Fruit fly (Drosophila melanogaster) whole organism, pupa: ENCODE data around the gene Nulp1.
A peak's percentile ranks its signal among the peaks of the same experiment; 100 is the strongest.

Experiments
- CG10348 ChIP-seq: fragments of 200-800 bp; sonication (Bioruptor generic); IDR thresholded peaks from 2 replicates; pipeline ENCODE4 v1.3.6; 2022; ENCODE audit warnings: missing biosample characterization, missing genetic modification characterization
- CG12605 ChIP-seq: fragments of 200-800 bp; sonication (Bioruptor generic); IDR thresholded peaks from 2 replicates; pipeline ENCODE4 v1.3.6; 2022; ENCODE audit warnings: missing biosample characterization, missing genetic modification characterization
- CG13204 ChIP-seq: fragments of 200-800 bp; sonication (Bioruptor generic); optimal IDR thresholded peaks from 2 replicates; lab custom pipeline; 2018; ENCODE audit warnings: missing biosample characterization, mild to moderate bottlenecking, missing genetic modification characterization, moderate library complexity
- CG14655 ChIP-seq: fragments of 200-800 bp; sonication (Bioruptor generic); optimal IDR thresholded peaks from 3 replicates; lab custom pipeline; 2017; ENCODE audit warnings: mild to moderate bottlenecking, missing biosample characterization, missing genetic modification reagents, missing genetic modification characterization
- CG15710 ChIP-seq: fragments of 200-800 bp; sonication (Bioruptor generic); optimal IDR thresholded peaks from 2 replicates; lab custom pipeline; 2018; ENCODE audit warnings: missing biosample characterization, mild to moderate bottlenecking, missing genetic modification characterization, moderate library complexity
- CG17806 ChIP-seq: fragments of 200-800 bp; sonication (Bioruptor generic); optimal IDR thresholded peaks from 2 replicates; lab custom pipeline; 2018; ENCODE audit warnings: missing biosample characterization, mild to moderate bottlenecking, missing genetic modification characterization, moderate library complexity
- CG32121 ChIP-seq: fragments of 200-800 bp; sonication (Bioruptor generic); IDR thresholded peaks from 2 replicates; pipeline ENCODE4 v1.3.6; 2022; ENCODE audit warnings: missing biosample characterization, missing genetic modification characterization
- CG34367 ChIP-seq: fragments of 200-800 bp; sonication (Bioruptor generic); optimal IDR thresholded peaks from 2 replicates; lab custom pipeline; 2018; ENCODE audit warnings: missing biosample characterization, mild to moderate bottlenecking, missing genetic modification characterization
- CG4496 ChIP-seq: fragments of 200-800 bp; sonication (Bioruptor generic); IDR thresholded peaks from 3 replicates; pipeline ENCODE4 v1.3.6; 2022; ENCODE audit warnings: missing biosample characterization, missing genetic modification characterization
- CG8159 ChIP-seq: fragments of 200-800 bp; sonication (Bioruptor generic); optimal IDR thresholded peaks from 3 replicates; lab custom pipeline; 2018; ENCODE audit warnings: missing biosample characterization, mild to moderate bottlenecking, missing genetic modification characterization, moderate library complexity
- CG8301 ChIP-seq: fragments of 200-800 bp; sonication (Bioruptor generic); optimal IDR thresholded peaks from 2 replicates; lab custom pipeline; 2018; ENCODE audit warnings: missing biosample characterization, mild to moderate bottlenecking, missing genetic modification characterization
- CG9948 ChIP-seq: fragments of 200-800 bp; sonication (Bioruptor generic); optimal IDR thresholded peaks from 2 replicates; lab custom pipeline; 2018; ENCODE audit warnings: missing biosample characterization, mild to moderate bottlenecking, missing genetic modification characterization, moderate library complexity
- D1 ChIP-seq: fragments of 200-800 bp; sonication (Bioruptor generic); optimal IDR thresholded peaks from 2 replicates; lab custom pipeline; 2018; ENCODE audit warnings: missing biosample characterization, mild to moderate bottlenecking, missing genetic modification characterization, moderate library complexity
- EcR ChIP-seq: fragments of 200-800 bp; sonication (Bioruptor generic); optimal IDR thresholded peaks from 3 replicates; lab custom pipeline; 2019; ENCODE audit warnings: missing biosample characterization, missing genetic modification characterization, mild to moderate bottlenecking, moderate library complexity, missing genetic modification reagents
- Ets98B ChIP-seq: fragments of 200-800 bp; sonication (Bioruptor generic); IDR thresholded peaks from 2 replicates; pipeline ENCODE4 v1.3.6; 2022; ENCODE audit warnings: missing biosample characterization, missing genetic modification characterization
- Pif1A ChIP-seq: fragments of 200-800 bp; sonication (Bioruptor generic); optimal IDR thresholded peaks from 3 replicates; lab custom pipeline; 2016; ENCODE audit warnings: missing biosample characterization, missing genetic modification characterization
- Pif1B ChIP-seq: fragments of 200-800 bp; sonication (Bioruptor generic); optimal IDR thresholded peaks from 3 replicates; lab custom pipeline; 2016; ENCODE audit warnings: missing biosample characterization, missing genetic modification characterization
- Snoo ChIP-seq: fragments of 200-800 bp; sonication (Bioruptor generic); optimal IDR thresholded peaks from 3 replicates; lab custom pipeline; 2017; ENCODE audit warnings: missing biosample characterization, mild to moderate bottlenecking, missing genetic modification characterization, inconsistent platforms
- fd96Ca ChIP-seq: fragments of 200-800 bp; sonication (Bioruptor generic); IDR thresholded peaks from 3 replicates; pipeline ENCODE4 v1.3.6; 2022; ENCODE audit warnings: missing biosample characterization, missing genetic modification characterization
- gl ChIP-seq: fragments of 200-800 bp; sonication (Bioruptor generic); optimal IDR thresholded peaks from 2 replicates; lab custom pipeline; 2018; ENCODE audit warnings: missing biosample characterization, mild to moderate bottlenecking, missing genetic modification characterization
- rn ChIP-seq: fragments of 200-800 bp; sonication (Bioruptor generic); IDR thresholded peaks from 2 replicates; pipeline ENCODE4 v1.3.6; 2022; ENCODE audit warnings: missing biosample characterization, missing genetic modification characterization

Nulp1 gene

DNA sequence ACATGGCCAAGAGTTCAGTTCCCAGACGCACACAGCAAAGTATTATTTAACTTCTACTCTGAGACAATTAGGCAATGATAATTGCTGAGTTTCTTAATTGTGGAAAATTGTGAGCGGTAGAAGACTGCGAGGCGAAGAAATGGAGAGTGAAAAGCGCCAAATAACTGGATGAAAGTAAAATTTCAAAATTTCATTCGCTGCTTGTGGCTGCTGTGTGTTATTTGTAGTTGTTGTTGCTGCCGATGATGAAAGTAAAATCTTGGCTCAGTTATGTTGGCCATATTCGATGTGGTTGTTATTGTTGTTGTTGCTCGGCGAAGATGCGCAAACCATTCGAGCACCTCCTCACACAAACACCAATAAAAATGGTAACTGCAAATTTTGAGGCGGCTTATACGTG is 40.1 kb downstream of the Nulp1 start:
- no peak for TF ChIP-seq CG10348 (GFP tag; lab: Robert Waterston, UW)
- TF ChIP-seq CG13204 (GFP tag; lab: Kevin White, UChicago): no peak
- TF ChIP-seq CG17806 (tag; lab: Kevin White, UChicago): no peak
- TF ChIP-seq Snoo (tag; lab: Kevin White, UChicago): no peak
- no peak for TF ChIP-seq CG34367 (tag; lab: Kevin White, UChicago)
- no peak for TF ChIP-seq Pif1B (GFP tag; lab: Kevin White, UChicago)
- TF ChIP-seq EcR (GFP tag; lab: Kevin White, UChicago): no peak
- TF ChIP-seq gl (tag; lab: Kevin White, UChicago): no peak
- TF ChIP-seq D1: no peak
- no peak for TF ChIP-seq CG8159 (tag; lab: Kevin White, UChicago)
- no peak for TF ChIP-seq fd96Ca (GFP tag; lab: Robert Waterston, UW)
- no peak for TF ChIP-seq CG12605 (GFP tag; lab: Robert Waterston, UW)

DNA sequence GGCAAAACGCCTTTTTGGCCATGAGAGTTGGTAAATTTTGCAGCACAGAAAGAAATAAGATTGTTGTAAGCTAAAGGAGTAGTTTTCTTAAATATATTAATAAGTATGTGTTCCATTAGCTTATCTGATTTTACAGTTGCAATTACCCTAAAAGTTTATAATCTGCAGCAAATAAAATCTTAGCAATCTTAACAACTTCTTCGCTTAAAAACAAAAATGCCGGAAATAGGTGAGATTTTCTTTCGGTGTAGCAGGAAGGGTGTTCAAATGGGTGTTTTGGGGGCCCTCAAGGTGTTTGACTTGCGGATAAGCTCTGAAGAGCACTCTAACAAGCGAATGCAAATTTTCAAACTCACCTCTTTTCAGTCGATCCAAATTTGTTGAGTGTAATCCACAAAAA is 40.6 kb downstream of the Nulp1 start:
- TF ChIP-seq EcR (GFP tag; lab: Kevin White, UChicago): no peak
- TF ChIP-seq CG8301 (tag; lab: Kevin White, UChicago): peak; percentile 19
- TF ChIP-seq CG12605 (GFP tag; lab: Robert Waterston, UW): no peak
- TF ChIP-seq CG8159 (tag; lab: Kevin White, UChicago): no peak
- TF ChIP-seq, all 21 proteins: peak for 1

DNA sequence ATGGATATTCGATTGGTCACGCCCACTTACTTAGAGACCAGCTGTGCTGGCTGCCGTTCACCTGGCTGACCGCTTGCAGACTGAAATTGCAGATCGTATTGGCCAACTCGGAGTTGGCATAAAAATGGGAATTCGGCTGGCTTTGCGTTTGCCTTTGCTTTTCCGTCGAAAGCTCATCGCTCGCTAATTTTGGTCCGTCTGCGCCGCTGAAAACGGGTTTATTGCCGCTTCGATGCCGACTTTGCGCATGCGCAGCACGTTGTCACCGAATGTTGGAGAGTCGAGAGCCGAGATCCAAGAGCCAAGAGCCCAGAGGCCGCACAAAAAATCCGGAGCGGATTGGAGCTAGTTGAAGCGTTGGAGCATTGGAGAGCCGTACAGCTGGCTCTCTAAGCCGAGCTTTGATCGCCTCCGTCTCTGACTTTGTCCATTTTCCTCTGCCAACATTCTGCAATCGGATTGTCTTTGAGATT is 41.6 kb downstream of the Nulp1 start, which contains the start of gene CG13676:
CG13676 (minus strand) TSS at position 87 of the 473 bp plus-strand sequence.
- no peak for TF ChIP-seq CG17806 (tag; lab: Kevin White, UChicago)
- TF ChIP-seq Ets98B: no peak; the same call in 1 of the 2 replicates
- TF ChIP-seq EcR (GFP tag; lab: Kevin White, UChicago): peak; percentile 64
- peak; percentile 30 for TF ChIP-seq CG13204 (GFP tag; lab: Kevin White, UChicago)

DNA sequence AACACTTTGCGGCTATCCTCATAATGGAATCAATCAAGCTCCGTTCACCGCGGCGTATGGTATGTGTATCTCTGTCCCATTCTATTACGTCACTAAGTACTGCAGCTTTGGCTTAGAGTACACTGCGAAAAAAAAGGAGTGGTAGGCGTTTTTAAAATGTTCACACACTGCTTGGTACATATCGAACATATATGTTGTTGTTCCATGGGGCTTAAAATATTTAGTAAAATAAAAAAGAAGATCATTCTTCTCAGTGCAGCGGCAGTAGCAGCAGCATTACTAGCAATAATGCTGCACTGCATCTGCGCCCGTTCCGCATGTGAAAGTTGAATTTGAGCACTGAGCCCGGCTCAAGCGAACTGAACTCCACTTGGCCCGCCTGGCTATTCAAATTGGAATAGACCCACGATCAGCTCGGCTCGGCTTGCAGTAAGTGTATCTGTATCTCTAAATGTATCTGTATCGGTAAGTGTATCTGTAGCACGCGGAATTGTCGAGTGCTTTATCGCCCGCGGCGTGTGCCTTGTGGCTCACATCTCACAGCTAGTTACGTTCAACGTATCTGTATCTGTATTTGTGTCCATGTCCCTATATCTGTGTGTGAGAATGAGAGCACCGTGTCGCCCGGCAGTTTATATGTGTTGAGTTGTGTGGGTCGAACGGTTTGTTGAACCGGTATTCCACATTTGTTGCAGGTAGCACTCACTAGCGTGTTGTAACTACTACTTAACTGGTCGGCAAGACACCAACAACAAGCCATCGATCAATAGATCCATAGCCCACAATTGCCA is 43.2 kb downstream of the Nulp1 start:
- TF ChIP-seq CG14655 (peak; percentile 93), fd96Ca (GFP tag; lab: Robert Waterston, UW) (peak; percentile 96), Pif1B (GFP tag; lab: Kevin White, UChicago) (peak; percentile 59), CG8159 (tag; lab: Kevin White, UChicago) (peak; percentile 69), CG13204 (GFP tag; lab: Kevin White, UChicago) (no peak), CG10348 (GFP tag; lab: Robert Waterston, UW) (peak; percentile 85), CG15710 (tag; lab: Kevin White, UChicago) (peak; percentile 49), D1 (no peak), Ets98B (peak; percentile 97), Pif1A (GFP tag; lab: Kevin White, UChicago) (peak; percentile 72), CG32121 (peak; percentile 96), rn (GFP tag; lab: Robert Waterston, UW) (peak; percentile 89), CG17806 (tag; lab: Kevin White, UChicago) (peak; percentile 67), CG12605 (GFP tag; lab: Robert Waterston, UW) (peak; percentile 89), CG34367 (tag; lab: Kevin White, UChicago) (peak; percentile 58), CG9948 (peak; percentile 66), CG8301 (tag; lab: Kevin White, UChicago) (peak; percentile 91), Snoo (tag; lab: Kevin White, UChicago) (peak; percentile 23), gl (tag; lab: Kevin White, UChicago) (no peak), CG4496 (GFP tag; lab: Robert Waterston, UW) (peak; percentile 95), EcR (GFP tag; lab: Kevin White, UChicago) (peak; percentile 87)
- TF ChIP-seq, all 21 proteins: peak for 18

DNA sequence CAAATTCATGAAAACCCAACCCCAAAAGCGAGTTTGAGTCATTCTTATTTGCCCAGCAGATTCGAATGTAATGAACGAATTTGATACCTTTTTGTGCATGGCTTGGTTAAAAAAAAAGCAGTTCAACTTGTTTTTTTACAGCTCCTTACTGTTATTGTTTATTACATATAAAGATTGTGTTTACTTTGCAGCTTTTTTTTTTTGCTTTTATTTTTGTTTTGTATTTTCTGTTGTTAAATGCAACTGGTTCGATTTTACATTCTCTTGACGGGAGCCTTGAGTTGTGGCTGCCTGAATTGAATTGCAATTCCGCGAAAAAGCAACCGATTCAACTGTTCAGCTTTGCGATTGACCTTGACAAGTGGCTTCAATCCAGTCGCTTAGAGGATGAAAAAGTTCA is 44.4 kb downstream of the Nulp1 start:
- TF ChIP-seq CG15710 (tag; lab: Kevin White, UChicago): no peak
- no peak for TF ChIP-seq CG32121
- peak; percentile 19 for TF ChIP-seq CG13204 (GFP tag; lab: Kevin White, UChicago)
- 0 out of 3 replicates have a peak, but pooled peaks have one; percentile 28 for TF ChIP-seq CG4496 (GFP tag; lab: Robert Waterston, UW)

DNA sequence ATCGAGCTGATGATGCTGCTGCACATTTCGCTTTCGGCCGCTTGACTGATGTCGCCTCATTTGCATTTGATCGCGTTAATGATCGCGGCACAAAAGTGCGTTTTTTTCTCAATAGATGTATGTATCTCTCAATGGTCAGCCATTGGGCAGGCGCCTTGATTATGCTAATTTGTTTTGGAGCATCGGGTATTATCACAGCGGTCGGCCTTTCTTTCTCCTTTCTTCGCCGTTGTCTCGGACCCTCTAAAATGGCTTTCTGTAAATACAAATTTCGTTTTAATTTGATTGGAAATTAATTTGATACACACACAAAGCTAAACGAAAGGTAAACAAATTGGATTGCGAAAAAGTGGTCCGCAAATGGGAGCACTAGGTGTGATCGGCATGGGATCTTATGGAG is 45.2 kb downstream of the Nulp1 start:
- no peak for TF ChIP-seq CG12605 (GFP tag; lab: Robert Waterston, UW)
- TF ChIP-seq rn (GFP tag; lab: Robert Waterston, UW): no peak
- TF ChIP-seq CG15710 (tag; lab: Kevin White, UChicago): no peak
- TF ChIP-seq CG10348 (GFP tag; lab: Robert Waterston, UW): no peak
- TF ChIP-seq Pif1A (GFP tag; lab: Kevin White, UChicago): no peak
- no peak for TF ChIP-seq CG13204 (GFP tag; lab: Kevin White, UChicago)
- no peak for TF ChIP-seq fd96Ca (GFP tag; lab: Robert Waterston, UW)
